Fruit fly (Drosophila melanogaster) whole organism, larva: ENCODE results near the gene Dredd.

Experiments used
- noc ChIP-seq: fragments of 200-800 bp; sonication (Bioruptor generic); optimal IDR thresholded peaks from 3 replicates; lab custom pipeline; 2019; ENCODE audit warnings: missing biosample characterization, mild to moderate bottlenecking, missing genetic modification characterization, moderate library complexity

Dredd gene

dm6 chrX:623357-623756 is 12.0 kb downstream of the Dredd start, which contains the start of gene CG13369:
Gene CG13369, plus strand, starts transcription at chrX:623468.
- TF ChIP-seq noc (tag; lab: Kevin White, UChicago), result no peak

- peak; percentile 52 for TF ChIP-seq noc (tag; lab: Kevin White, UChicago)
These were observed 14.2 kb downstream of the Dredd start, which contains the start of the genes CG13365 and Vsp37A for dm6 chrX:621132-621555. Gene CG13365, minus strand, starts transcription at chrX:621215. Gene Vsp37A, plus strand, starts transcription at chrX:621530.

- no peak for TF ChIP-seq noc (tag; lab: Kevin White, UChicago)
These were observed 15.3 kb downstream of the Dredd start, which contains the start of gene spdi for dm6 chrX:620102-620430. Gene spdi, minus strand, starts transcription at chrX:620195.

- TF ChIP-seq noc (tag; lab: Kevin White, UChicago), result no peak
These were observed 15.9 kb downstream of the Dredd start for dm6 chrX:619220-620101.

dm6 chrX:618583-618982 is 16.8 kb downstream of the Dredd start:
- TF ChIP-seq noc (tag; lab: Kevin White, UChicago), result peak; percentile 70

- TF ChIP-seq noc (tag; lab: Kevin White, UChicago), result no peak
These were observed 17.9 kb downstream of the Dredd start for dm6 chrX:617477-617795.

- no peak for TF ChIP-seq noc (tag; lab: Kevin White, UChicago)
These were observed 18.4 kb downstream of the Dredd start for dm6 chrX:616761-617476.

- no peak for TF ChIP-seq noc (tag; lab: Kevin White, UChicago)
These were observed 25.3 kb downstream of the Dredd start for dm6 chrX:610048-610447.

- TF ChIP-seq noc (tag; lab: Kevin White, UChicago), result no peak
These were observed 33.4 kb downstream of the Dredd start for dm6 chrX:601984-602383.

- TF ChIP-seq noc (tag; lab: Kevin White, UChicago), result no peak
These were observed 35.6 kb downstream of the Dredd start for dm6 chrX:599727-600126.

- TF ChIP-seq noc (tag; lab: Kevin White, UChicago), result peak; percentile 40
These were observed 36.9 kb downstream of the Dredd start for dm6 chrX:598322-599057.

- no peak for TF ChIP-seq noc (tag; lab: Kevin White, UChicago)
These were observed 38.3 kb downstream of the Dredd start for dm6 chrX:597057-597456.

- no peak for TF ChIP-seq noc (tag; lab: Kevin White, UChicago)
These were observed 42.6 kb downstream of the Dredd start for dm6 chrX:592588-593288.

dm6 chrX:590479-590878 is 44.9 kb downstream of the Dredd start:
- no peak for TF ChIP-seq noc (tag; lab: Kevin White, UChicago)

dm6 chrX:588941-589340 is 46.4 kb downstream of the Dredd start:
- no peak for TF ChIP-seq noc (tag; lab: Kevin White, UChicago)
